Fruit fly (Drosophila melanogaster) ovary, adult (tissue): ENCODE measurements around the gene Cnep1r1.

ENCODE experiments used
- CG17801 ChIP-seq: fragments of 200-800 bp; optimal IDR thresholded peaks from 2 replicates; lab custom pipeline; 2019; ENCODE audit warnings: missing biosample characterization, mild to moderate bottlenecking, missing genetic modification characterization, moderate library complexity; ENCODE audit not compliant: partially characterized antibody

The Cnep1r1 gene

dm6 chrX:22945021-22945420 lies at the start of gene Cnep1r1:
Gene Cnep1r1, plus strand, starts transcription at chrX:22945321.
- no peak for TF ChIP-seq CG17801 (GFP tag; lab: Kevin White, UChicago)

- TF ChIP-seq CG17801 (GFP tag; lab: Kevin White, UChicago): no peak
These were observed 27.2 kb upstream of the Cnep1r1 start for dm6 chrX:22917886-22918285.

dm6 chrX:22959991-22960390 lies 14.9 kb downstream of the Cnep1r1 start, which contains the start of gene CG40486:
Gene CG40486, minus strand, starts transcription at chrX:22960091.
- TF ChIP-seq CG17801 (GFP tag; lab: Kevin White, UChicago): no peak

- TF ChIP-seq CG17801 (GFP tag; lab: Kevin White, UChicago): no peak
These were observed 17.1 kb downstream of the Cnep1r1 start, which contains the start of gene CG40485 for dm6 chrX:22962260-22962659. Gene CG40485, minus strand, starts transcription at chrX:22962360.

- TF ChIP-seq CG17801 (GFP tag; lab: Kevin White, UChicago): no peak
These were observed 36.4 kb downstream of the Cnep1r1 start for dm6 chrX:22981508-22981907.
